Worm (Caenorhabditis elegans): ENCODE measurements around the gene srz-103.

srz-103 gene

ce11 chrV:16723744-16724143, 44.6 kb upstream of the srz-103 start, which contains the start of gene nhr-112:
Gene nhr-112 (minus strand): TSS chrV:16723844.
- no peak for TF ChIP-seq flh-1 (GFP tag; optimal IDR thresholded peaks at IDR 0.05)
- TF ChIP-seq ceh-43 (GFP tag; optimal IDR thresholded peaks at IDR 0.05), result no peak
- no peak for TF ChIP-seq nhr-12 (tag; optimal IDR thresholded peaks at IDR 0.05)
- TF ChIP-seq nhr-237 (tag; optimal IDR thresholded peaks at IDR 0.05), result no peak
- TF ChIP-seq nhr-2 (tag; optimal IDR thresholded peaks at IDR 0.05), result no peak
- no peak for TF ChIP-seq bed-3 (GFP tag; optimal IDR thresholded peaks at IDR 0.05)
- TF ChIP-seq mab-5 (tag; optimal IDR thresholded peaks at IDR 0.05), result no peak
- TF ChIP-seq unc-39 (tag; optimal IDR thresholded peaks at IDR 0.05), result no peak
- no peak for TF ChIP-seq tbx-8 (GFP tag; optimal IDR thresholded peaks at IDR 0.05)
- TF ChIP-seq lin-13 (tag; optimal IDR thresholded peaks at IDR 0.05), result no peak
- no peak for TF ChIP-seq ztf-11 (tag; optimal IDR thresholded peaks at IDR 0.05)

ce11 chrV:16716574-16716973, 37.4 kb upstream of the srz-103 start, which contains the start of gene srh-137:
Gene srh-137 (minus strand): TSS chrV:16716674.
- TF ChIP-seq ztf-11 (tag; optimal IDR thresholded peaks at IDR 0.05), result no peak
- TF ChIP-seq sem-2 (GFP tag; optimal IDR thresholded peaks at IDR 0.05), result no peak
- TF ChIP-seq elt-1 (tag; optimal IDR thresholded peaks at IDR 0.05; ENCODE audit: borderline replicate concordance, insufficient read depth), result no peak
- no peak for TF ChIP-seq unc-62 (GFP tag; optimal IDR thresholded peaks at IDR 0.05)
- no peak for TF ChIP-seq bed-3 (GFP tag; optimal IDR thresholded peaks at IDR 0.05)
- no peak for TF ChIP-seq lsy-2 (tag; optimal IDR thresholded peaks at IDR 0.05)
- TF ChIP-seq drap-1 (GFP tag; optimal IDR thresholded peaks at IDR 0.05), result no peak
- no peak for TF ChIP-seq sptf-1 (tag; optimal IDR thresholded peaks at IDR 0.05)
- TF ChIP-seq ceh-43 (GFP tag; optimal IDR thresholded peaks at IDR 0.05), result no peak
- no peak for TF ChIP-seq ceh-39 (tag; optimal IDR thresholded peaks at IDR 0.05)
- no peak for TF ChIP-seq mls-2 (tag; optimal IDR thresholded peaks at IDR 0.05)
- no peak for TF ChIP-seq mab-5 (tag; optimal IDR thresholded peaks at IDR 0.05)
- TF ChIP-seq cnd-1 (tag; optimal IDR thresholded peaks at IDR 0.05), result no peak
- TF ChIP-seq nhr-2 (tag; optimal IDR thresholded peaks at IDR 0.05), result no peak
- TF ChIP-seq lin-13 (tag; optimal IDR thresholded peaks at IDR 0.05), result no peak
- TF ChIP-seq hlh-1 (tag; optimal IDR thresholded peaks at IDR 0.05), result no peak
- no peak for TF ChIP-seq ces-1 (GFP tag; optimal IDR thresholded peaks at IDR 0.05)

ce11 chrV:16713797-16714196, 34.7 kb upstream of the srz-103 start:
- no peak for TF ChIP-seq lsy-2 (tag; optimal IDR thresholded peaks at IDR 0.05)

- TF ChIP-seq unc-39 (tag; optimal IDR thresholded peaks at IDR 0.05) (no peak), lin-13 (tag; optimal IDR thresholded peaks at IDR 0.05) (no peak), drap-1 (GFP tag; optimal IDR thresholded peaks at IDR 0.05) (no peak), M03D4.4 (tag; optimal IDR thresholded peaks at IDR 0.05) (no peak), hlh-1 (tag; optimal IDR thresholded peaks at IDR 0.05) (no peak), nhr-76 (tag; optimal IDR thresholded peaks at IDR 0.05) (no peak), nhr-12 (tag; optimal IDR thresholded peaks at IDR 0.05) (no peak), ztf-11 (tag; optimal IDR thresholded peaks at IDR 0.05) (no peak), elt-3 (tag; optimal IDR thresholded peaks at IDR 0.05) (no peak), mep-1 (tag; optimal IDR thresholded peaks at IDR 0.05) (no peak), unc-62 (GFP tag; optimal IDR thresholded peaks at IDR 0.05) (no peak), flh-1 (GFP tag; optimal IDR thresholded peaks at IDR 0.05) (no peak)
These were observed 27.4 kb upstream of the srz-103 start, which contains the start of gene clec-9 for ce11 chrV:16706549-16706948. Gene clec-9 (minus strand): TSS chrV:16706649.

- TF ChIP-seq M03D4.4 (tag; optimal IDR thresholded peaks at IDR 0.05) (peak; percentile 32), sptf-1 (tag; optimal IDR thresholded peaks at IDR 0.05) (peak; percentile 79), ces-1 (GFP tag; optimal IDR thresholded peaks at IDR 0.05) (no peak), elt-3 (tag; optimal IDR thresholded peaks at IDR 0.05) (no peak), sem-2 (GFP tag; optimal IDR thresholded peaks at IDR 0.05) (peak; percentile 1), bed-3 (GFP tag; optimal IDR thresholded peaks at IDR 0.05) (peak; percentile 49), mep-1 (tag; optimal IDR thresholded peaks at IDR 0.05) (no peak), elt-1 (tag; optimal IDR thresholded peaks at IDR 0.05; ENCODE audit: borderline replicate concordance, insufficient read depth) (no peak), drap-1 (GFP tag; optimal IDR thresholded peaks at IDR 0.05) (peak; percentile 51), lin-32 (GFP tag; optimal IDR thresholded peaks at IDR 0.05) (peak; percentile 16), mab-5 (tag; optimal IDR thresholded peaks at IDR 0.05) (no peak), blmp-1 (tag; optimal IDR thresholded peaks at IDR 0.05) (no peak), nhr-76 (tag; optimal IDR thresholded peaks at IDR 0.05) (no peak), ztf-11 (tag; optimal IDR thresholded peaks at IDR 0.05) (no peak), unc-120 (tag; optimal IDR thresholded peaks at IDR 0.05; ENCODE audit: poor library complexity, severe bottlenecking) (no peak), hlh-1 (tag; optimal IDR thresholded peaks at IDR 0.05) (no peak), ceh-43 (GFP tag; optimal IDR thresholded peaks at IDR 0.05) (peak; percentile 10), lin-13 (tag; optimal IDR thresholded peaks at IDR 0.05) (no peak), snpc-4 (tag; optimal IDR thresholded peaks at IDR 0.05) (no peak), tbx-8 (GFP tag; optimal IDR thresholded peaks at IDR 0.05) (no peak), flh-1 (GFP tag; optimal IDR thresholded peaks at IDR 0.05) (peak; percentile 12), ceh-39 (tag; optimal IDR thresholded peaks at IDR 0.05) (no peak), lsy-2 (tag; optimal IDR thresholded peaks at IDR 0.05) (no peak), mls-2 (tag; optimal IDR thresholded peaks at IDR 0.05) (peak; percentile 80), nhr-237 (tag; optimal IDR thresholded peaks at IDR 0.05) (no peak), cnd-1 (tag; optimal IDR thresholded peaks at IDR 0.05) (peak; percentile 32), ceh-83 (GFP tag; optimal IDR thresholded peaks at IDR 0.05) (peak; percentile 14)
These were observed 20.7 kb upstream of the srz-103 start, which contains the start of gene Y70C5C.1 for ce11 chrV:16699752-16700259. Gene Y70C5C.1 (plus strand): TSS chrV:16700209.

Data from whole organism, mixed stage, embryonic.